Worm (Caenorhabditis elegans) whole organism, young adult: ENCODE results near the gene rpc-11.

ENCODE experiments used
- B0261.1 ChIP-seq: sonication (generic microtip); optimal IDR thresholded peaks from 2 replicates; lab custom pipeline; 2016; ENCODE audit warnings: mild to moderate bottlenecking, missing genetic modification characterization, moderate library complexity, missing compliant biosample characterization
- D2030.7 ChIP-seq: fragments of 200-800 bp; sonication (Bioruptor generic); IDR thresholded peaks from 2 replicates; pipeline ENCODE4 v1.3.6; 2022; ENCODE audit warnings: missing genetic modification reagents, missing genetic modification characterization, missing compliant biosample characterization
- F10E7.11 ChIP-seq: sonication (generic microtip); optimal IDR thresholded peaks from 2 replicates; lab custom pipeline; 2017; ENCODE audit warnings: mild to moderate bottlenecking, missing genetic modification characterization, moderate library complexity, missing compliant biosample characterization
- F22D6.2 ChIP-seq: sonication (generic microtip); optimal IDR thresholded peaks from 2 replicates; lab custom pipeline; 2016; ENCODE audit warnings: mild to moderate bottlenecking, missing genetic modification characterization, missing compliant biosample characterization
- F33H1.4 ChIP-seq: fragments of 200-800 bp; sonication (Bioruptor generic); IDR thresholded peaks from 2 replicates; pipeline ENCODE4 v1.3.6; 2022; ENCODE audit warnings: missing genetic modification reagents, missing genetic modification characterization, missing compliant biosample characterization
- F37B4.10 ChIP-seq: fragments of 200-800 bp; sonication (Bioruptor generic); IDR thresholded peaks from 2 replicates; pipeline ENCODE4 v1.3.6; 2022; ENCODE audit warnings: missing genetic modification characterization, missing compliant biosample characterization
- F52B5.7 ChIP-seq: sonication (generic microtip); optimal IDR thresholded peaks from 2 replicates; lab custom pipeline; 2016; ENCODE audit warnings: mild to moderate bottlenecking, missing genetic modification characterization, missing compliant biosample characterization
- K11D2.4 ChIP-seq: fragments of 200-800 bp; sonication (Bioruptor generic); IDR thresholded peaks from 2 replicates; pipeline ENCODE4 v1.3.6; 2022; ENCODE audit warnings: missing genetic modification reagents, missing genetic modification characterization, missing compliant biosample characterization
- T07F8.4 ChIP-seq: sonication (generic microtip); optimal IDR thresholded peaks from 2 replicates; lab custom pipeline; 2016; ENCODE audit warnings: mild to moderate bottlenecking, missing genetic modification characterization, moderate library complexity, missing compliant biosample characterization
- Y53G8AR.9 ChIP-seq: fragments of 200-800 bp; sonication (Bioruptor generic); conservative IDR thresholded peaks from 2 replicates; pipeline ENCODE4 v1.3.6; 2022; ENCODE audit warnings: missing genetic modification reagents, missing genetic modification characterization, missing compliant biosample characterization
- Y56A3A.18 ChIP-seq: fragments of 200-800 bp; sonication (Bioruptor generic); IDR thresholded peaks from 2 replicates; pipeline ENCODE4 v1.3.6; 2022; ENCODE audit warnings: missing genetic modification reagents, missing genetic modification characterization, missing compliant biosample characterization
- ccch-3 ChIP-seq: fragments of 200-800 bp; sonication (Bioruptor generic); optimal IDR thresholded peaks from 2 replicates; lab custom pipeline; 2018; ENCODE audit warnings: mild to moderate bottlenecking, missing genetic modification characterization, missing compliant biosample characterization
- chd-7 ChIP-seq: sonication (generic microtip); optimal IDR thresholded peaks from 2 replicates; lab custom pipeline; 2016; ENCODE audit warnings: mild to moderate bottlenecking, missing genetic modification characterization, moderate library complexity, missing compliant biosample characterization
- die-1 ChIP-seq: sonication (generic microtip); optimal IDR thresholded peaks from 2 replicates; lab custom pipeline; 2016; ENCODE audit warnings: missing genotype, mild to moderate bottlenecking, missing genetic modification characterization, missing compliant biosample characterization
- dox-1 ChIP-seq: fragments of 200-800 bp; sonication (Bioruptor generic); IDR thresholded peaks from 2 replicates; pipeline ENCODE4 v1.3.6; 2022; ENCODE audit warnings: missing genetic modification reagents, missing genetic modification characterization, missing compliant biosample characterization
- dpff-1 ChIP-seq: sonication (generic microtip); optimal IDR thresholded peaks from 2 replicates; lab custom pipeline; 2017; ENCODE audit warnings: mild to moderate bottlenecking, missing genetic modification characterization, missing compliant biosample characterization
- dpl-1 ChIP-seq: fragments of 150-350 bp; optimal IDR thresholded peaks from 2 replicates; lab custom pipeline; 2014; ENCODE audit warnings: missing biosample characterization, missing genetic modification reagents, missing genetic modification characterization
- ekl-4 ChIP-seq: fragments of 200-800 bp; sonication (Bioruptor generic); IDR thresholded peaks from 2 replicates; pipeline ENCODE4 v1.3.6; 2022; ENCODE audit warnings: missing genetic modification reagents, missing genetic modification characterization, missing compliant biosample characterization
- hmg-1.2 ChIP-seq: fragments of 200-800 bp; sonication (Bioruptor generic); IDR thresholded peaks from 2 replicates; pipeline ENCODE4 v1.3.6; 2022; ENCODE audit warnings: missing genetic modification reagents, missing genetic modification characterization, missing compliant biosample characterization
- nhr-27 ChIP-seq: fragments of 200-800 bp; sonication (Bioruptor generic); optimal IDR thresholded peaks from 2 replicates; lab custom pipeline; 2018; ENCODE audit warnings: mild to moderate bottlenecking, missing genetic modification characterization, moderate library complexity, missing compliant biosample characterization
- nhr-80 ChIP-seq: sonication (generic microtip); optimal IDR thresholded peaks from 2 replicates; lab custom pipeline; 2016; ENCODE audit warnings: missing genetic modification characterization, missing compliant biosample characterization
- pbrm-1 ChIP-seq: fragments of 200-800 bp; sonication (Bioruptor generic); IDR thresholded peaks from 2 replicates; pipeline ENCODE4 v1.3.6; 2022; ENCODE audit warnings: missing genetic modification reagents, missing genetic modification characterization, missing compliant biosample characterization
- pha-4 ChIP-seq: fragments of 150-350 bp; sonication (generic microtip); optimal IDR thresholded peaks from 2 replicates; lab custom pipeline; 2014; ENCODE audit warnings: missing biosample characterization, missing genetic modification reagents, missing genetic modification characterization
- rec-8 ChIP-seq, 2 experiments: sonication (generic microtip); optimal IDR thresholded peaks; 2 replicates each; lab custom pipeline; 2016; ENCODE audit warnings: mild to moderate bottlenecking in 2 of 2, missing genetic modification characterization in 2 of 2, missing genetic modification reagents in 2 of 2, missing genotype in 2 of 2, missing biosample characterization in 1 of 2, missing compliant biosample characterization in 1 of 2, moderate library complexity in 1 of 2
- rpc-1 ChIP-seq, 2 experiments: fragments of 150-350 bp in 1 of 2; sonication (generic microtip) in 1 of 2; optimal IDR thresholded peaks; 2 replicates each; lab custom pipeline; 2014 to 2018; ENCODE audit warnings: missing biosample characterization in 1 of 2, missing genetic modification characterization in 1 of 2, missing genetic modification reagents in 1 of 2, missing genotype in 1 of 2
- sea-2 ChIP-seq: fragments of 200-800 bp; sonication (Bioruptor generic); IDR thresholded peaks from 2 replicates; pipeline ENCODE4 v1.3.6; 2022; ENCODE audit warnings: missing genetic modification characterization, missing compliant biosample characterization
- snpc-1.1 ChIP-seq: sonication (generic microtip); optimal IDR thresholded peaks from 2 replicates; lab custom pipeline; 2017; ENCODE audit warnings: missing genetic modification characterization, mild to moderate bottlenecking, missing compliant biosample characterization, antibody characterized with exemption, moderate library complexity, missing genotype, missing genetic modification reagents; ENCODE audit not compliant: insufficient read depth
- snpc-3.4 ChIP-seq: sonication (generic microtip); optimal IDR thresholded peaks from 2 replicates; lab custom pipeline; 2017; ENCODE audit warnings: missing genetic modification characterization, mild to moderate bottlenecking, missing compliant biosample characterization, antibody characterized with exemption, moderate library complexity, missing genotype, missing genetic modification reagents
- snpc-4 ChIP-seq, 5 experiments: fragments of 150-350 bp in 1 of 5; sonication (generic microtip) in 4 of 5; optimal IDR thresholded peaks; 2 replicates each; lab custom pipeline; 2014 to 2018; ENCODE audit warnings: missing genetic modification characterization in 5 of 5, missing biosample characterization in 3 of 5, antibody characterized with exemption in 2 of 5, mild to moderate bottlenecking in 2 of 5, missing compliant biosample characterization in 2 of 5, missing genotype in 2 of 5, moderate library complexity in 2 of 5, missing genetic modification reagents in 1 of 5
- somi-1 ChIP-seq: fragments of 200-800 bp; sonication (Bioruptor generic); optimal IDR thresholded peaks from 2 replicates; lab custom pipeline; 2018; ENCODE audit warnings: mild to moderate bottlenecking, missing genetic modification characterization, missing compliant biosample characterization
- tbp1 ChIP-seq: fragments of 200-800 bp; sonication (Bioruptor generic); optimal IDR thresholded peaks from 2 replicates; lab custom pipeline; 2018; ENCODE audit warnings: mild to moderate bottlenecking, missing genetic modification characterization, missing compliant biosample characterization
- tbx-9 ChIP-seq: sonication (generic microtip); optimal IDR thresholded peaks from 2 replicates; lab custom pipeline; 2016; ENCODE audit warnings: borderline replicate concordance, missing genetic modification characterization, inconsistent platforms, missing compliant biosample characterization
- tlf-1 ChIP-seq: fragments of 200-800 bp; sonication (Bioruptor generic); optimal IDR thresholded peaks from 2 replicates; lab custom pipeline; 2018; ENCODE audit warnings: mild to moderate bottlenecking, missing genetic modification characterization, missing compliant biosample characterization
- xnd-1 ChIP-seq: sonication (generic microtip); optimal IDR thresholded peaks from 2 replicates; lab custom pipeline; 2016; ENCODE audit warnings: missing genotype, missing genetic modification reagents, missing genetic modification characterization, missing compliant biosample characterization
- zfh-2 ChIP-seq: fragments of 200-800 bp; sonication (Bioruptor generic); conservative IDR thresholded peaks from 2 replicates; pipeline ENCODE4 v1.3.6; 2022; ENCODE audit warnings: missing genetic modification reagents, missing genetic modification characterization, missing compliant biosample characterization
- ztf-25 ChIP-seq: fragments of 200-800 bp; sonication (Bioruptor generic); IDR thresholded peaks from 2 replicates; pipeline ENCODE4 v1.3.6; 2022; ENCODE audit warnings: missing genetic modification reagents, missing genetic modification characterization, missing compliant biosample characterization
- ztf-6 ChIP-seq: fragments of 200-800 bp; sonication (Bioruptor generic); IDR thresholded peaks from 2 replicates; pipeline ENCODE4 v1.3.6; 2022; ENCODE audit warnings: missing genetic modification reagents, missing genetic modification characterization, missing compliant biosample characterization

rpc-11 gene

ce11 chrIV:1388079-1388478, 21.8 kb downstream of the rpc-11 start (continued):
- TF ChIP-seq die-1 (peak; percentile 65), F37B4.10 (GFP tag; lab: Robert Waterston, UW) (no peak), tlf-1 (GFP tag; lab: Kevin White, UChicago) (no peak), T07F8.4 (peak; percentile 1), nhr-80 (peak; percentile 18), Y56A3A.18 (0 out of 2 replicates have a peak, but pooled peaks have one; percentile 58), nhr-27 (tag; lab: Kevin White, UChicago) (no peak), Y53G8AR.9 (GFP tag; lab: Robert Waterston, UW) (no peak), rec-8 (tag; optimal IDR thresholded peaks at IDR 0.05; lab: Kevin White, UChicago) (peak; percentile 4 to 59), D2030.7 (GFP tag; lab: Robert Waterston, UW) (peak; percentile 30; the same call in 1 of the 2 replicates), tbx-9 (tag; lab: Kevin White, UChicago) (no peak), pbrm-1 (0 out of 2 replicates have a peak, but pooled peaks have one; percentile 41), snpc-3.4 (tag; lab: Kevin White, UChicago) (peak; percentile 19)

- TF ChIP-seq zfh-2 (GFP tag; lab: Robert Waterston, UW) (peak; percentile 61; the same call in 1 of the 2 replicates), dox-1 (GFP tag; lab: Robert Waterston, UW) (0 out of 2 replicates have a peak, but pooled peaks have one; percentile 10), chd-7 (no peak), hmg-1.2 (GFP tag; lab: Robert Waterston, UW) (peak; percentile 15; the same call in 1 of the 2 replicates), F33H1.4 (GFP tag; lab: Robert Waterston, UW) (no peak)
- TF ChIP-seq, all 124 proteins: peak for 3
Measured at ce11 chrIV:1385915-1386314, 23.9 kb downstream of the rpc-11 start, which contains the start of gene nhr-41. TSS of gene nhr-41 (plus strand) at chrIV:1386215.

ce11 chrIV:1385500-1385899, 24.3 kb downstream of the rpc-11 start:
- TF ChIP-seq B0261.1 (tag; lab: Kevin White, UChicago) (peak; percentile 45), snpc-1.1 (tag; lab: Kevin White, UChicago) (no peak), rpc-1 (optimal IDR thresholded peaks at IDR 0.05; lab: Kevin White, UChicago) (peak; percentile 16), rpc-1 (tag; optimal IDR thresholded peaks at IDR 0.05; lab: Kevin White, UChicago) (peak; percentile 57), tbp1 (peak; percentile 68), ztf-6 (no peak)

ce11 chrIV:1381596-1382274, 28.1 kb downstream of the rpc-11 start:
- TF ChIP-seq dpl-1 (no peak), F52B5.7 (tag; lab: Kevin White, UChicago) (no peak), ekl-4 (no peak), ztf-25 (GFP tag; lab: Robert Waterston, UW) (no peak), nhr-80 (no peak), xnd-1 (tag; lab: Kevin White, UChicago) (no peak), somi-1 (GFP tag; lab: Kevin White, UChicago) (no peak), B0261.1 (tag; lab: Kevin White, UChicago) (peak; percentile 41), tbp1 (peak; percentile 79), F22D6.2 (no peak), tlf-1 (GFP tag; lab: Kevin White, UChicago) (no peak), rpc-1 (optimal IDR thresholded peaks at IDR 0.05; lab: Kevin White, UChicago) (peak; percentile 36), rpc-1 (tag; optimal IDR thresholded peaks at IDR 0.05; lab: Kevin White, UChicago) (peak; percentile 65), snpc-4 (GFP tag; optimal IDR thresholded peaks at IDR 0.05; lab: Kevin White, UChicago) (no peak), snpc-4 (tag; optimal IDR thresholded peaks at IDR 0.05; lab: Kevin White, UChicago) (no peak), K11D2.4 (GFP tag; lab: Robert Waterston, UW) (no peak), F33H1.4 (GFP tag; lab: Robert Waterston, UW) (no peak), F10E7.11 (tag; lab: Kevin White, UChicago) (no peak), T07F8.4 (no peak), sea-2 (GFP tag; lab: Robert Waterston, UW) (no peak), pha-4 (tag; lab: Kevin White, UChicago) (no peak), dpff-1 (tag; lab: Kevin White, UChicago) (no peak), ccch-3 (GFP tag; lab: Kevin White, UChicago) (no peak)
